Fruit fly (Drosophila melanogaster): ENCODE measurements around the gene CLIP-190.

CLIP-190 gene

DNA sequence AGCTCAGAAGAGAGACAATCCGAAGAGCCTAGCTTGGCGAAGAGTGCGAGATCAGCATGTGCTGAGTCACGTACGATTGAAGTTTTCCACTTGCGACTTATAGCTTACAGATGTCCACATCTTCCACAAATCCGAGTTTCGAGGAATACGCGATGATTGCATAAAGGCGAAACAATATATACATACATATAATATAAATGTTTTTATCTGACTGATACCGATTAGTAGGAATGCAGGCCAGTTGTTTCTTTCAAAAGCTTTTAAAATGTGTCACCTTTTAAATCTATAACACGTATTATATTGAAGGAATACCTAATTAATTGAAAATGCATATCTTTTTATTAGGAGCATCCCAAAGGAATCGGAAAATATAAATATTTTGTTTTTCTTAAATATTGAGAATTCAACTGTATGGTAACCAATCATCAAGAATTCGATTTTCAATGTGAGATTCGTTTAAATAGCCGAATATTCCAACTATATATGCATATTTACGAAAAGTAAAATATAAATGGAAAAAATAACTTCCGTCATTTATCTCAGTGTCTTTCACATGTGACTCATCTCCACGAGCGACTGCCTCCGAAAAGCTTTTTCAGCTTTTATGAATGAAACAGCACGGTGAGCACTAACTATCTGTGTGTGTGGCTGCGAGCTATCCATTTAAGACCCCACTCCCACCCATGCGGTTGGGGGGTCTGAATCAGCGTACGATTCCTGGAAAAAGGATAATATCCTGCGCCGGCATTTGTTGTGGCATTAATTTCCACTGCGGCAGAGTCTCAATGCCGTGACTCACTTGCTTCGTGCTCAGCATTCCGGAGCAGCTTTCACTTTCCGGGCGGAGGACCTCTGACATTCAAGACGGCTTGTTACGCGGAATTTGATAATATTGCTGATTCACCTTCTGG is 66.3 kb downstream of the CLIP-190 start (continued):
- TF ChIP-seq Hey (tag; optimal IDR thresholded peaks at IDR 0.05) (no peak), CG3065 (GFP tag; optimal IDR thresholded peaks at IDR 0.05) (no peak), CG11398 (GFP tag; optimal IDR thresholded peaks at IDR 0.05) (no peak), CG30403 (GFP tag; optimal IDR thresholded peaks at IDR 0.05) (peak; percentile 78), CG1647 (GFP tag; optimal IDR thresholded peaks at IDR 0.05) (no peak), dpn (GFP tag; optimal IDR thresholded peaks at IDR 0.05) (peak; percentile 29 to 45), dm (GFP tag; optimal IDR thresholded peaks at IDR 0.05) (no peak), Opbp (GFP tag; IDR thresholded peaks at IDR 0.05; ENCODE audit: partially characterized antibody) (no peak), crp (GFP tag; optimal IDR thresholded peaks at IDR 0.05) (peak in 1 of 2 experiments; percentile 13), esg (GFP tag; conservative IDR thresholded peaks at IDR 0.05) (0 out of 2 replicates have a peak, but pooled peaks have one; percentile 5), Ssrp (tag; optimal IDR thresholded peaks at IDR 0.05) (no peak), CG3847 (GFP tag; IDR thresholded peaks at IDR 0.05) (peak; percentile 30; the same call in 1 of the 2 replicates), CG9876 (GFP tag; optimal IDR thresholded peaks at IDR 0.05) (no peak), Dip3 (GFP tag; optimal IDR thresholded peaks at IDR 0.05) (peak; percentile 46), CG6683 (GFP tag; optimal IDR thresholded peaks at IDR 0.05) (peak; percentile 24), Hand (GFP tag; optimal IDR thresholded peaks at IDR 0.05) (peak; percentile 5), CG8359 (GFP tag; optimal IDR thresholded peaks at IDR 0.05; ENCODE audit: borderline replicate concordance) (no peak), sc (optimal IDR thresholded peaks at IDR 0.05) (no peak), sc (GFP tag; optimal IDR thresholded peaks at IDR 0.05) (peak; percentile 28), CG13123 (GFP tag; optimal IDR thresholded peaks at IDR 0.05) (peak; percentile 10), org-1 (GFP tag; optimal IDR thresholded peaks at IDR 0.05) (peak; percentile 40), rib (GFP tag; IDR thresholded peaks at IDR 0.05) (peak; percentile 10; the same call in 1 of the 2 replicates), CG17359 (tag; optimal IDR thresholded peaks at IDR 0.05) (peak; percentile 62), CG2678 (tag; optimal IDR thresholded peaks at IDR 0.05) (peak; percentile 81), nerfin-1 (tag; optimal IDR thresholded peaks at IDR 0.05) (peak; percentile 13), Ets65A (GFP tag) (no peak), gem (tag; optimal IDR thresholded peaks at IDR 0.05) (peak; percentile 83), kni (GFP tag; optimal IDR thresholded peaks at IDR 0.05) (no peak), CG8290 (GFP tag; optimal IDR thresholded peaks at IDR 0.05) (no peak), CG8290 (tag; optimal IDR thresholded peaks at IDR 0.05) (peak in 1 of 2 experiments; percentile 47), shn (GFP tag; optimal IDR thresholded peaks at IDR 0.05) (peak; percentile 36), HHEX (GFP tag; optimal IDR thresholded peaks at IDR 0.05) (peak; percentile 26), ranshi (GFP tag; IDR thresholded peaks at IDR 0.05) (no peak), Gug (GFP tag; IDR thresholded peaks at IDR 0.05) (no peak), otp (GFP tag; IDR thresholded peaks at IDR 0.05) (no peak), CG17802 (tag; optimal IDR thresholded peaks at IDR 0.05) (no peak), CG10959 (GFP tag; IDR thresholded peaks at IDR 0.05) (no peak)

- TF ChIP-seq CG2889 (GFP tag; IDR thresholded peaks at IDR 0.05) (no peak), otp (GFP tag; IDR thresholded peaks at IDR 0.05) (no peak), cwo (GFP tag; optimal IDR thresholded peaks at IDR 0.05) (peak; percentile 38), CG18764 (GFP tag; optimal IDR thresholded peaks at IDR 0.05) (no peak), klu (GFP tag; IDR thresholded peaks at IDR 0.05) (no peak), D19B (GFP tag; optimal IDR thresholded peaks at IDR 0.05) (no peak), CG32767 (GFP tag; IDR thresholded peaks at IDR 0.05) (no peak), Dek (tag; optimal IDR thresholded peaks at IDR 0.05) (no peak), CG11504 (tag; optimal IDR thresholded peaks at IDR 0.05) (no peak), crp (GFP tag; optimal IDR thresholded peaks at IDR 0.05) (no peak), Blimp-1 (GFP tag; optimal IDR thresholded peaks at IDR 0.05) (no peak), knrl (GFP tag; IDR thresholded peaks at IDR 0.05; ENCODE audit: partially characterized antibody) (no peak), ap (GFP tag; IDR thresholded peaks at IDR 0.05) (no peak), CG9609 (GFP tag; optimal IDR thresholded peaks at IDR 0.05) (no peak), Hey (tag; optimal IDR thresholded peaks at IDR 0.05) (peak; percentile 92), sens (GFP tag) (peak; percentile 50)
Observed at dm6 chr2L:17452084-17452483, 67.6 kb downstream of the CLIP-190 start.
